Worm (Caenorhabditis elegans): ENCODE measurements around the gene W04E12.4.

ce11 chrV:19715847-19716246, 27.6 kb upstream of the W04E12.4 start, which contains the start of gene Y43F8C.17:
- no peak for TF ChIP-seq nhr-237 (tag; optimal IDR thresholded peaks at IDR 0.05)
- TF ChIP-seq ztf-11 (tag; optimal IDR thresholded peaks at IDR 0.05), result no peak
- no peak for TF ChIP-seq elt-3 (tag; optimal IDR thresholded peaks at IDR 0.05)
- TF ChIP-seq nhr-28 (tag; optimal IDR thresholded peaks at IDR 0.05), result no peak
- TF ChIP-seq nhr-77 (tag; optimal IDR thresholded peaks at IDR 0.05), result no peak
